Fruit fly (Drosophila melanogaster) whole organism, embryonic: ENCODE results near the gene Argp.
A peak's percentile ranks its signal among the peaks of the same experiment; 100 is the strongest.

Experiments
- Blimp-1 ChIP-seq: fragments of 200-800 bp; sonication (Bioruptor generic); optimal IDR thresholded peaks from 3 replicates; lab custom pipeline; 2018; ENCODE audit warnings: missing biosample characterization, missing genetic modification characterization, mild to moderate bottlenecking, moderate library complexity, missing genetic modification reagents
- BtbVII ChIP-seq: fragments of 200-800 bp; sonication (Bioruptor generic); optimal IDR thresholded peaks from 3 replicates; lab custom pipeline; 2017; ENCODE audit warnings: missing biosample characterization, mild to moderate bottlenecking, missing genetic modification characterization
- CG10959 ChIP-seq: fragments of 200-800 bp; sonication (Bioruptor generic); IDR thresholded peaks from 2 replicates; pipeline ENCODE4 v1.3.6; 2022; ENCODE audit warnings: missing biosample characterization, missing genetic modification characterization
- CG11247 ChIP-seq: fragments of 200-800 bp; sonication (Bioruptor generic); IDR thresholded peaks from 2 replicates; pipeline ENCODE4 v1.3.6; 2022; ENCODE audit warnings: missing biosample characterization, missing genetic modification characterization
- CG11398 ChIP-seq: fragments of 200-800 bp; sonication (Bioruptor generic); optimal IDR thresholded peaks from 2 replicates; lab custom pipeline; 2016; ENCODE audit warnings: missing biosample characterization, missing genetic modification characterization
- CG12104 ChIP-seq: fragments of 200-800 bp; sonication (Bioruptor generic); optimal IDR thresholded peaks from 3 replicates; lab custom pipeline; 2016; ENCODE audit warnings: missing biosample characterization, missing genetic modification characterization
- CG12744 ChIP-seq: fragments of 200-800 bp; sonication (Bioruptor generic); optimal IDR thresholded peaks from 2 replicates; lab custom pipeline; 2016; ENCODE audit warnings: missing biosample characterization, missing genetic modification characterization
- CG12769 ChIP-seq: fragments of 200-800 bp; sonication (Bioruptor generic); optimal IDR thresholded peaks from 2 replicates; lab custom pipeline; 2019; ENCODE audit warnings: missing biosample characterization, mild to moderate bottlenecking, missing genetic modification characterization, moderate library complexity
- CG13287 ChIP-seq: fragments of 200-800 bp; sonication (Bioruptor generic); IDR thresholded peaks from 2 replicates; pipeline ENCODE4 v1.3.6; 2022; ENCODE audit warnings: missing biosample characterization, missing genetic modification characterization; ENCODE audit not compliant: partially characterized antibody
- CG17829 ChIP-seq: fragments of 200-800 bp; optimal IDR thresholded peaks from 2 replicates; lab custom pipeline; 2019; ENCODE audit warnings: missing biosample characterization, mild to moderate bottlenecking, missing genetic modification characterization, moderate library complexity
- CG2199 ChIP-seq: fragments of 200-800 bp; sonication (Bioruptor generic); IDR thresholded peaks from 3 replicates; pipeline ENCODE4 v1.3.6; 2022; ENCODE audit warnings: missing biosample characterization, missing genetic modification characterization
- CG31365 ChIP-seq: fragments of 200-800 bp; sonication (Bioruptor generic); optimal IDR thresholded peaks from 2 replicates; lab custom pipeline; 2018; ENCODE audit warnings: missing biosample characterization, mild to moderate bottlenecking, missing genetic modification characterization
- CG32772 ChIP-seq: fragments of 200-800 bp; sonication (Bioruptor generic); IDR thresholded peaks from 2 replicates; pipeline ENCODE4 v1.3.6; 2022; ENCODE audit warnings: missing biosample characterization, missing genetic modification characterization
- CG3281 ChIP-seq: fragments of 200-800 bp; sonication (Bioruptor generic); optimal IDR thresholded peaks from 3 replicates; lab custom pipeline; 2017; ENCODE audit warnings: missing biosample characterization, mild to moderate bottlenecking, missing genetic modification characterization
- Dp ChIP-seq: fragments of 200-800 bp; sonication (Bioruptor generic); optimal IDR thresholded peaks from 2 replicates; lab custom pipeline; 2018; ENCODE audit warnings: missing biosample characterization, mild to moderate bottlenecking, missing genetic modification characterization, moderate library complexity
- Ets97D ChIP-seq: fragments of 200-800 bp; sonication (Bioruptor generic); optimal IDR thresholded peaks from 3 replicates; lab custom pipeline; 2016; ENCODE audit warnings: missing biosample characterization, missing genetic modification characterization
- HmgD ChIP-seq: fragments of 200-800 bp; sonication (Bioruptor generic); optimal IDR thresholded peaks from 3 replicates; lab custom pipeline; 2016; ENCODE audit warnings: missing biosample characterization, missing genetic modification characterization
- Hr51 ChIP-seq, 2 experiments: fragments of 200-800 bp; sonication (Bioruptor generic); optimal IDR thresholded peaks; 2 replicates in 1 of 2; 3 replicates in 1 of 2; lab custom pipeline; 2016 to 2018; ENCODE audit warnings: missing biosample characterization in 2 of 2, missing genetic modification characterization in 2 of 2, mild to moderate bottlenecking in 1 of 2, moderate library complexity in 1 of 2
- Hr78 ChIP-seq, 2 experiments: fragments of 200-800 bp in 1 of 2; fragments of >200 bp in 1 of 2; sonication (Bioruptor generic) in 1 of 2; optimal IDR thresholded peaks; 2 replicates each; lab custom pipeline; 2017 to 2019; ENCODE audit warnings: missing biosample characterization in 2 of 2, missing genetic modification characterization in 2 of 2, mild to moderate bottlenecking in 1 of 2, moderate library complexity in 1 of 2
- Med ChIP-seq: fragments of 200-800 bp; sonication (Bioruptor generic); peaks from one replicate; lab custom pipeline; 2016; ENCODE audit warnings: missing biosample characterization, missing genetic modification characterization, mild to moderate bottlenecking, inconsistent platforms, moderate library complexity
- NK7.1 ChIP-seq: fragments of 200-800 bp; sonication (Bioruptor generic); optimal IDR thresholded peaks from 3 replicates; lab custom pipeline; 2016; ENCODE audit warnings: missing biosample characterization, missing genetic modification characterization
- Pdp1 ChIP-seq, 2 experiments: fragments of 200-800 bp; sonication (Bioruptor generic); optimal IDR thresholded peaks; 3 replicates each; lab custom pipeline; 2016; ENCODE audit warnings: missing biosample characterization in 2 of 2, missing genetic modification characterization in 2 of 2, mild to moderate bottlenecking in 1 of 2, moderate library complexity in 1 of 2
- Vsx1 ChIP-seq: fragments of 200-800 bp; sonication (Bioruptor generic); optimal IDR thresholded peaks from 2 replicates; lab custom pipeline; 2017; ENCODE audit warnings: missing biosample characterization, mild to moderate bottlenecking, missing genetic modification characterization, missing genetic modification reagents
- abd-A ChIP-seq: fragments of 200-800 bp; sonication (Bioruptor generic); optimal IDR thresholded peaks from 3 replicates; lab custom pipeline; 2019; ENCODE audit warnings: missing biosample characterization, mild to moderate bottlenecking, missing genetic modification characterization, moderate library complexity
- ac ChIP-seq: fragments of 200-800 bp; sonication (Bioruptor generic); optimal IDR thresholded peaks from 3 replicates; lab custom pipeline; 2017; ENCODE audit warnings: missing biosample characterization, mild to moderate bottlenecking, missing genetic modification characterization
- croc ChIP-seq: fragments of 200-800 bp; sonication (Bioruptor generic); conservative IDR thresholded peaks from 3 replicates; pipeline ENCODE4 v1.3.6; 2022; ENCODE audit warnings: missing biosample characterization, missing genetic modification characterization
- grn ChIP-seq: fragments of 200-800 bp; sonication (Bioruptor generic); optimal IDR thresholded peaks from 3 replicates; lab custom pipeline; 2017; ENCODE audit warnings: missing biosample characterization, missing genetic modification characterization
- gsb-n ChIP-seq: fragments of 200-800 bp; sonication (Bioruptor generic); optimal IDR thresholded peaks from 3 replicates; lab custom pipeline; 2018; ENCODE audit warnings: missing biosample characterization, mild to moderate bottlenecking, missing genetic modification characterization
- kni ChIP-seq: fragments of 200-800 bp; sonication (Bioruptor generic); optimal IDR thresholded peaks from 3 replicates; lab custom pipeline; 2017; ENCODE audit warnings: mild to moderate bottlenecking, missing biosample characterization, missing genetic modification reagents, missing genetic modification characterization
- oc ChIP-seq: fragments of 200-800 bp; sonication (Bioruptor generic); optimal IDR thresholded peaks from 2 replicates; lab custom pipeline; 2018; ENCODE audit warnings: missing biosample characterization, mild to moderate bottlenecking, missing genetic modification characterization, moderate library complexity
- otp ChIP-seq: fragments of 200-800 bp; sonication (Bioruptor generic); IDR thresholded peaks from 3 replicates; pipeline ENCODE4, ENCODE4 v1.3.6; 2022; ENCODE audit warnings: missing biosample characterization, missing genetic modification characterization
- peb ChIP-seq: fragments of 200-800 bp; sonication (Bioruptor generic); IDR thresholded peaks from 2 replicates; pipeline ENCODE4 v1.3.6; 2022; ENCODE audit warnings: missing biosample characterization, missing genetic modification characterization
- pros ChIP-seq: fragments of 200-800 bp; sonication (Bioruptor generic); optimal IDR thresholded peaks from 3 replicates; lab custom pipeline; 2019; ENCODE audit warnings: missing biosample characterization, mild to moderate bottlenecking, missing genetic modification characterization, moderate library complexity
- sd ChIP-seq: fragments of 200-800 bp; sonication (Bioruptor generic); optimal IDR thresholded peaks from 3 replicates; lab custom pipeline; 2018; ENCODE audit warnings: missing biosample characterization, mild to moderate bottlenecking, missing genetic modification characterization, moderate library complexity
- sens ChIP-seq: fragments of 200-800 bp; sonication (Bioruptor generic); peaks from one replicate; lab custom pipeline; 2016; ENCODE audit warnings: missing biosample characterization, missing genetic modification characterization
- vvl ChIP-seq: fragments of 200-800 bp; sonication (Bioruptor generic); IDR thresholded peaks from 2 replicates; pipeline ENCODE4 v1.3.6; 2022; ENCODE audit warnings: missing biosample characterization, missing genetic modification characterization
- z ChIP-seq: fragments of 200-800 bp; sonication (Bioruptor generic); IDR thresholded peaks from 3 replicates; pipeline ENCODE4 v1.3.6; 2022; ENCODE audit warnings: missing biosample characterization, missing genetic modification characterization

Argp gene

dm6 chr3R:13724029-13724638, 14.4 kb upstream of the Argp start:
- no peak for TF ChIP-seq CG31365
- peak; percentile 34 for TF ChIP-seq Blimp-1 (GFP tag; lab: Kevin White, UChicago)
- no peak for TF ChIP-seq CG12744 (GFP tag; lab: Kevin White, UChicago)
- no peak for TF ChIP-seq NK7.1 (GFP tag; lab: Kevin White, UChicago)
- TF ChIP-seq CG32772 (GFP tag; lab: Robert Waterston, UW), result no peak
- no peak for TF ChIP-seq CG11247
- peak; percentile 25 for TF ChIP-seq Vsx1 (GFP tag; lab: Kevin White, UChicago)
- no peak for TF ChIP-seq croc (GFP tag; lab: Robert Waterston, UW)
- TF ChIP-seq kni, result peak; percentile 67
- TF ChIP-seq sens (GFP tag; lab: Kevin White, UChicago), result peak; percentile 4
- TF ChIP-seq grn (GFP tag; lab: Kevin White, UChicago), result peak; percentile 79
- peak; percentile 59; the same call in 1 of the 2 replicates for TF ChIP-seq vvl (GFP tag; lab: Robert Waterston, UW)
- peak in 1 of 2 experiments; percentile 51 for TF ChIP-seq Hr78 (GFP tag; optimal IDR thresholded peaks at IDR 0.05; lab: Kevin White, UChicago)
- peak; percentile 46 for TF ChIP-seq ac
- peak; percentile 98 for TF ChIP-seq pros (GFP tag; lab: Kevin White, UChicago)
- TF ChIP-seq abd-A (tag; lab: Kevin White, UChicago), result peak; percentile 70
- TF ChIP-seq CG2199 (GFP tag; lab: Robert Waterston, UW), result peak; percentile 87
- TF ChIP-seq oc (tag; lab: Kevin White, UChicago), result peak; percentile 78
- TF ChIP-seq gsb-n (tag; lab: Kevin White, UChicago), result no peak
- TF ChIP-seq sd (tag; lab: Kevin White, UChicago), result peak; percentile 13
- no peak for TF ChIP-seq Ets97D (GFP tag; lab: Kevin White, UChicago)
- no peak for TF ChIP-seq z
- no peak for TF ChIP-seq otp (GFP tag; lab: Robert Waterston, UW)
- peak; percentile 6 for TF ChIP-seq CG12769 (tag; lab: Kevin White, UChicago)
- TF ChIP-seq HmgD (GFP tag; lab: Kevin White, UChicago), result no peak
- peak; percentile 12 for TF ChIP-seq Med (GFP tag; lab: Kevin White, UChicago)
- no peak for TF ChIP-seq BtbVII

- TF ChIP-seq CG13287 (GFP tag; lab: Robert Waterston, UW), result no peak
- TF ChIP-seq CG11398 (GFP tag; lab: Kevin White, UChicago), result no peak
- no peak for TF ChIP-seq Hr51 (GFP tag; optimal IDR thresholded peaks at IDR 0.05; lab: Kevin White, UChicago)
- no peak for TF ChIP-seq Dp (GFP tag; lab: Kevin White, UChicago)
Observed at dm6 chr3R:13722451-13722850, 12.7 kb upstream of the Argp start.

- TF ChIP-seq Pdp1 (GFP tag; optimal IDR thresholded peaks at IDR 0.05; lab: Kevin White, UChicago) (peak in 1 of 2 experiments; percentile 91), peb (no peak)
Observed at dm6 chr3R:13721998-13722397, 12.3 kb upstream of the Argp start.

- TF ChIP-seq CG3281 (GFP tag; lab: Kevin White, UChicago) (no peak), CG17829 (peak; percentile 77), Hr78 (GFP tag; optimal IDR thresholded peaks at IDR 0.05; lab: Kevin White, UChicago) (no peak), CG10959 (GFP tag; lab: Robert Waterston, UW) (0 out of 2 replicates have a peak, but pooled peaks have one; percentile 12), CG12104 (GFP tag; lab: Kevin White, UChicago) (no peak)
Observed at dm6 chr3R:13720798-13721197, 11.1 kb upstream of the Argp start.
